ENCODE assay signal across 2 fruit fly cellular contexts in genomic region chrX:2319783-2320182, dm6.
TF ChIP-seq lines count a peak whose summit lies in the region.

No protein-coding gene starts in this region.

- no peak for TF ChIP-seq CTCF in whole organism, embryonic (GFP tag; optimal IDR thresholded peaks at IDR 0.05; lab: Kevin White, UChicago)

TF ChIP-seq in whole organism, embryonic, 481 proteins besides CTCF, POLR2A, EP300 and RAD21:
- TF ChIP-seq CG2199 (GFP tag; IDR thresholded peaks at IDR 0.05; lab: Robert Waterston, UW), result 0 out of 3 replicates have a peak, but pooled peaks have one; percentile 38
- TF ChIP-seq CG12104 (GFP tag; optimal IDR thresholded peaks at IDR 0.05; lab: Kevin White, UChicago), result no peak
- no peak for TF ChIP-seq H2.0 (GFP tag; IDR thresholded peaks at IDR 0.05; lab: Robert Waterston, UW)
- TF ChIP-seq CG9876 (GFP tag; optimal IDR thresholded peaks at IDR 0.05; lab: Kevin White, UChicago), result no peak
- TF ChIP-seq grau (tag; optimal IDR thresholded peaks at IDR 0.05; lab: Kevin White, UChicago), result no peak
- no peak for TF ChIP-seq Side (GFP tag; optimal IDR thresholded peaks at IDR 0.05; lab: Kevin White, UChicago)
- no peak for TF ChIP-seq hkb (optimal IDR thresholded peaks at IDR 0.05; lab: Kevin White, UChicago)
- TF ChIP-seq hkb (GFP tag; IDR thresholded peaks at IDR 0.05; lab: Robert Waterston, UW), result no peak
- TF ChIP-seq CG18476 (GFP tag; optimal IDR thresholded peaks at IDR 0.05; lab: Kevin White, UChicago), result no peak
- no peak for TF ChIP-seq TFAM (GFP tag; optimal IDR thresholded peaks at IDR 0.05; lab: Kevin White, UChicago)
- TF ChIP-seq CG31441 (GFP tag; IDR thresholded peaks at IDR 0.05; lab: Robert Waterston, UW), result no peak
- TF ChIP-seq zen (tag; optimal IDR thresholded peaks at IDR 0.05; lab: Kevin White, UChicago), result peak; percentile 29
- TF ChIP-seq CG15479 (GFP tag; optimal IDR thresholded peaks at IDR 0.05; lab: Kevin White, UChicago), result peak; percentile 17
- no peak for TF ChIP-seq tap (tag; optimal IDR thresholded peaks at IDR 0.05; lab: Kevin White, UChicago)
- peak; percentile 57 for TF ChIP-seq kni (GFP tag; optimal IDR thresholded peaks at IDR 0.05; lab: Kevin White, UChicago)
- TF ChIP-seq disco-r (GFP tag; optimal IDR thresholded peaks at IDR 0.05; lab: Kevin White, UChicago), result no peak
- TF ChIP-seq Adf1 (GFP tag; IDR thresholded peaks at IDR 0.05; lab: Robert Waterston, UW), result peak; percentile 48; the same call in 1 of the 2 replicates
- TF ChIP-seq Scr (GFP tag; IDR thresholded peaks at IDR 0.05; lab: Robert Waterston, UW; ENCODE audit: partially characterized antibody), result no peak
- no peak for TF ChIP-seq CG17385 (GFP tag; optimal IDR thresholded peaks at IDR 0.05; lab: Kevin White, UChicago)
- peak; percentile 58 for TF ChIP-seq crol (GFP tag; IDR thresholded peaks at IDR 0.05; lab: Robert Waterston, UW)
- peak; percentile 8 for TF ChIP-seq CG8924 (tag; optimal IDR thresholded peaks at IDR 0.05; lab: Kevin White, UChicago)
- no peak for TF ChIP-seq unpg (GFP tag; optimal IDR thresholded peaks at IDR 0.05; lab: Kevin White, UChicago)
- TF ChIP-seq CG1832 (GFP tag; optimal IDR thresholded peaks at IDR 0.05; lab: Kevin White, UChicago), result no peak
- TF ChIP-seq cg (GFP tag; optimal IDR thresholded peaks at IDR 0.05; lab: Kevin White, UChicago), result peak; percentile 83
- TF ChIP-seq twi (tag; optimal IDR thresholded peaks at IDR 0.05; lab: Kevin White, UChicago), result peak; percentile 44
- peak; percentile 95 for TF ChIP-seq pros (GFP tag; optimal IDR thresholded peaks at IDR 0.05; lab: Kevin White, UChicago)
- peak; percentile 63 for TF ChIP-seq Kr (GFP tag; optimal IDR thresholded peaks at IDR 0.05; lab: Kevin White, UChicago)
- peak; percentile 25; the same call in 1 of the 2 replicates for TF ChIP-seq onecut (GFP tag; IDR thresholded peaks at IDR 0.05; lab: Robert Waterston, UW)
- no peak for TF ChIP-seq CG7372 (GFP tag; IDR thresholded peaks at IDR 0.05; lab: Robert Waterston, UW)
- TF ChIP-seq Med (GFP tag; lab: Kevin White, UChicago), result peak; percentile 34
- peak in 1 of 2 experiments; percentile 25 for TF ChIP-seq tll (GFP tag; optimal IDR thresholded peaks at IDR 0.05; lab: Kevin White, UChicago)

TF ChIP-seq in whole organism, pupa, 21 proteins besides CTCF, POLR2A, EP300 and RAD21:
- no peak for TF ChIP-seq EcR (GFP tag; optimal IDR thresholded peaks at IDR 0.05; lab: Kevin White, UChicago)
- TF ChIP-seq CG8301 (tag; optimal IDR thresholded peaks at IDR 0.05; lab: Kevin White, UChicago), result no peak
- no peak for TF ChIP-seq CG10348 (GFP tag; IDR thresholded peaks at IDR 0.05; lab: Robert Waterston, UW)
- no peak for TF ChIP-seq CG34367 (tag; optimal IDR thresholded peaks at IDR 0.05; lab: Kevin White, UChicago)
- TF ChIP-seq CG12605 (GFP tag; IDR thresholded peaks at IDR 0.05; lab: Robert Waterston, UW), result no peak
- peak; percentile 26 for TF ChIP-seq CG13204 (GFP tag; optimal IDR thresholded peaks at IDR 0.05; lab: Kevin White, UChicago)
- no peak for TF ChIP-seq gl (tag; optimal IDR thresholded peaks at IDR 0.05; lab: Kevin White, UChicago)
- no peak for TF ChIP-seq rn (GFP tag; IDR thresholded peaks at IDR 0.05; lab: Robert Waterston, UW)
